Worm (Caenorhabditis elegans) whole organism, L4 larva: ENCODE measurements around the gene ZK353.10.
A peak's percentile ranks its signal among the peaks of the same experiment; 100 is the strongest.

Experiments
- F49E8.2 ChIP-seq: sonication (generic microtip); optimal IDR thresholded peaks from 2 replicates; lab custom pipeline; 2016; ENCODE audit warnings: missing compliant biosample characterization, mild to moderate bottlenecking, missing genetic modification characterization, borderline replicate concordance
- ama-1 ChIP-seq: fragments of 150-350 bp; optimal IDR thresholded peaks from 2 replicates; lab custom pipeline; 2014; ENCODE audit warnings: inconsistent platforms, mixed read lengths
- lin-13 ChIP-seq: fragments of 150-350 bp; optimal IDR thresholded peaks from 2 replicates; lab custom pipeline; 2014; ENCODE audit warnings: missing biosample characterization, missing genetic modification reagents, missing genetic modification characterization
- nhr-25 ChIP-seq: sonication (generic microtip); optimal IDR thresholded peaks from 2 replicates; lab custom pipeline; 2017; ENCODE audit warnings: missing genetic modification characterization, mild to moderate bottlenecking, missing compliant biosample characterization, antibody characterized with exemption, moderate library complexity, borderline replicate concordance; ENCODE audit not compliant: insufficient read depth
- nhr-28 ChIP-seq: fragments of 150-350 bp; optimal IDR thresholded peaks from 2 replicates; lab custom pipeline; 2014; ENCODE audit warnings: missing biosample characterization, missing genetic modification characterization
- unc-62 ChIP-seq, 3 experiments: fragments of 150-350 bp in 1 of 3; sonication (generic microtip); optimal IDR thresholded peaks in 2 of 3; peaks in 1 of 3; 1 replicate in 1 of 3; 2 replicates in 2 of 3; lab custom pipeline; 2014 to 2017; ENCODE audit warnings: missing biosample characterization in 3 of 3, missing genetic modification characterization in 3 of 3, missing genetic modification reagents in 3 of 3, missing genotype in 1 of 3
- ztf-11 ChIP-seq: fragments of 150-350 bp; optimal IDR thresholded peaks from 2 replicates; lab custom pipeline; 2014; ENCODE audit warnings: missing biosample characterization, missing genetic modification characterization

ce11 chrIII:8409166-8409565 lies 14.9 kb upstream of the ZK353.10 start, which contains the start of gene ZK353.9:
- TF ChIP-seq unc-62 (GFP tag; optimal IDR thresholded peaks at IDR 0.05 in 1 of 2; lab: Kevin White, UChicago): peak in 1 of 2 experiments; percentile 81
- no peak for TF ChIP-seq unc-62 (tag; optimal IDR thresholded peaks at IDR 0.05; lab: Kevin White, UChicago)
- TF ChIP-seq ztf-11 (tag; lab: Kevin White, UChicago): no peak
- peak; percentile 52 for TF ChIP-seq ama-1 (lab: Kevin White, UChicago)
- no peak for TF ChIP-seq lin-13 (GFP tag; lab: Kevin White, UChicago)
- no peak for TF ChIP-seq nhr-28 (tag; lab: Kevin White, UChicago)
- no peak for TF ChIP-seq nhr-25 (tag; lab: Kevin White, UChicago)
- TF ChIP-seq F49E8.2: no peak
